Worm (Caenorhabditis elegans) whole organism, L1 larva: ENCODE data around the gene F18E9.1.

Experiments used
- C16A3.4 ChIP-seq: fragments of 150-350 bp; optimal IDR thresholded peaks from 2 replicates; lab custom pipeline; 2014; ENCODE audit warnings: missing biosample characterization, missing genetic modification characterization
- F16B12.6 ChIP-seq: fragments of 150-350 bp; optimal IDR thresholded peaks from 2 replicates; lab custom pipeline; 2014; ENCODE audit warnings: missing biosample characterization, missing genetic modification characterization
- Y116A8C.19 ChIP-seq: sonication (generic microtip); optimal IDR thresholded peaks from 2 replicates; lab custom pipeline; 2016; ENCODE audit warnings: missing compliant biosample characterization, missing genetic modification characterization, borderline replicate concordance
- aly-2 ChIP-seq: fragments of 150-350 bp; optimal IDR thresholded peaks from 2 replicates; lab custom pipeline; 2014; ENCODE audit warnings: missing biosample characterization, missing genetic modification characterization
- blmp-1 ChIP-seq: fragments of 150-350 bp; optimal IDR thresholded peaks from 2 replicates; lab custom pipeline; 2014; ENCODE audit warnings: missing biosample characterization, missing genetic modification characterization
- dsc-1 ChIP-seq: sonication (generic microtip); optimal IDR thresholded peaks from 2 replicates; lab custom pipeline; 2016; ENCODE audit warnings: mild to moderate bottlenecking, missing genetic modification characterization, missing compliant biosample characterization
- efl-1 ChIP-seq, 4 experiments: fragments of 150-350 bp; optimal IDR thresholded peaks in 3 of 4; peaks in 1 of 4; 1 replicate in 1 of 4; 2 replicates in 3 of 4; lab custom pipeline; 2014; ENCODE audit warnings: missing biosample characterization in 2 of 4, missing genetic modification characterization in 2 of 4, missing genetic modification reagents in 2 of 4
- egl-13 ChIP-seq: sonication (generic microtip); optimal IDR thresholded peaks from 2 replicates; lab custom pipeline; 2016; ENCODE audit warnings: missing genotype, missing genetic modification reagents, missing genetic modification characterization, missing compliant biosample characterization
- elt-2 ChIP-seq: sonication (generic microtip); optimal IDR thresholded peaks from 2 replicates; lab custom pipeline; 2016; ENCODE audit warnings: missing genetic modification characterization, mild to moderate bottlenecking, inconsistent platforms, missing compliant biosample characterization, missing genetic modification reagents
- elt-3 ChIP-seq, 6 experiments: fragments of 150-350 bp in 1 of 6; sonication (generic microtip); optimal IDR thresholded peaks; 2 replicates each; lab custom pipeline; 2017 to 2018; ENCODE audit warnings: missing biosample characterization in 6 of 6, missing genetic modification characterization in 6 of 6, inconsistent platforms in 1 of 6
- fkh-8 ChIP-seq: sonication (generic microtip); optimal IDR thresholded peaks from 2 replicates; lab custom pipeline; 2016; ENCODE audit warnings: mild to moderate bottlenecking, missing genetic modification characterization, missing compliant biosample characterization
- grh-1 ChIP-seq: fragments of 200-800 bp; sonication (Bioruptor generic); IDR thresholded peaks from 2 replicates; pipeline ENCODE4 v1.3.6; 2022; ENCODE audit warnings: missing genetic modification reagents, missing genetic modification characterization, missing compliant biosample characterization
- hlh-4 ChIP-seq: sonication (generic microtip); optimal IDR thresholded peaks from 2 replicates; lab custom pipeline; 2016; ENCODE audit warnings: mild to moderate bottlenecking, missing genetic modification characterization, missing compliant biosample characterization
- isw-1 ChIP-seq: fragments of 200-800 bp; sonication (Bioruptor generic); IDR thresholded peaks from 2 replicates; pipeline ENCODE4 v1.3.6; 2022; ENCODE audit warnings: missing genetic modification characterization, missing compliant biosample characterization
- lin-14 ChIP-seq: fragments of 200-800 bp; sonication (Bioruptor generic); optimal IDR thresholded peaks from 2 replicates; lab custom pipeline; 2018; ENCODE audit warnings: mild to moderate bottlenecking, missing genetic modification characterization, moderate library complexity, missing compliant biosample characterization
- lin-35 ChIP-seq, 2 experiments: fragments of 150-350 bp; optimal IDR thresholded peaks; 2 replicates each; lab custom pipeline; 2014; ENCODE audit warnings: missing biosample characterization in 2 of 2, missing genetic modification characterization in 2 of 2, missing genetic modification reagents in 2 of 2
- nhr-11 ChIP-seq: fragments of 150-350 bp; optimal IDR thresholded peaks from 2 replicates; lab custom pipeline; 2014; ENCODE audit warnings: missing biosample characterization, missing genetic modification characterization
- nhr-19 ChIP-seq: fragments of 200-800 bp; sonication (Bioruptor generic); conservative IDR thresholded peaks from 2 replicates; pipeline ENCODE4 v1.3.6; 2022; ENCODE audit warnings: missing genetic modification characterization, missing compliant biosample characterization
- nhr-47 ChIP-seq: sonication (generic microtip); optimal IDR thresholded peaks from 2 replicates; lab custom pipeline; 2016; ENCODE audit warnings: mild to moderate bottlenecking, missing genetic modification characterization, moderate library complexity, missing compliant biosample characterization
- nhr-71 ChIP-seq: sonication (generic microtip); optimal IDR thresholded peaks from 2 replicates; lab custom pipeline; 2016; ENCODE audit warnings: mild to moderate bottlenecking, missing genetic modification characterization, moderate library complexity, missing compliant biosample characterization
- nhr-85 ChIP-seq: sonication (generic microtip); peaks from one replicate; lab custom pipeline; 2016; ENCODE audit warnings: missing genetic modification characterization, inconsistent platforms, missing compliant biosample characterization
- nhr-90 ChIP-seq: sonication (generic microtip); optimal IDR thresholded peaks from 2 replicates; lab custom pipeline; 2016; ENCODE audit warnings: mild to moderate bottlenecking, missing genetic modification characterization, missing compliant biosample characterization; ENCODE audit not compliant: poor library complexity
- rnt-1 ChIP-seq: sonication (generic microtip); optimal IDR thresholded peaks from 2 replicates; lab custom pipeline; 2016; ENCODE audit warnings: mild to moderate bottlenecking, missing genetic modification characterization, moderate library complexity, missing compliant biosample characterization
- snu-23 ChIP-seq: sonication (generic microtip); optimal IDR thresholded peaks from 2 replicates; lab custom pipeline; 2016; ENCODE audit warnings: missing genetic modification characterization, missing compliant biosample characterization
- sox-4 ChIP-seq: sonication (generic microtip); optimal IDR thresholded peaks from 2 replicates; lab custom pipeline; 2016; ENCODE audit warnings: missing genetic modification characterization, missing compliant biosample characterization
- unc-30 ChIP-seq: sonication (generic microtip); optimal IDR thresholded peaks from 2 replicates; lab custom pipeline; 2017; ENCODE audit warnings: missing biosample characterization, missing genetic modification characterization
- unc-62 ChIP-seq: fragments of 150-350 bp; optimal IDR thresholded peaks from 2 replicates; lab custom pipeline; 2014; ENCODE audit warnings: missing biosample characterization, missing genetic modification reagents, missing genetic modification characterization
- unc-98 ChIP-seq: fragments of 200-800 bp; sonication (Bioruptor generic); IDR thresholded peaks from 2 replicates; pipeline ENCODE4 v1.3.6; 2022; ENCODE audit warnings: missing genetic modification characterization, missing compliant biosample characterization
- vab-15 ChIP-seq: sonication (generic microtip); optimal IDR thresholded peaks from 2 replicates; lab custom pipeline; 2017; ENCODE audit warnings: missing genotype, mild to moderate bottlenecking, missing genetic modification characterization, missing compliant biosample characterization
- zag-1 ChIP-seq: fragments of 150-350 bp; optimal IDR thresholded peaks from 2 replicates; lab custom pipeline; 2014; ENCODE audit warnings: missing biosample characterization, missing genetic modification characterization

F18E9.1 gene

ce11 chrX:8566521-8567032 is 34.8 kb upstream of the F18E9.1 start:
- TF ChIP-seq nhr-47 (peak; percentile 56), isw-1 (no peak), nhr-85 (tag; lab: Kevin White, UChicago) (peak; percentile 13), nhr-11 (tag; lab: Kevin White, UChicago) (peak; percentile 42), lin-35 (GFP tag; optimal IDR thresholded peaks at IDR 0.05; lab: Kevin White, UChicago) (no peak), Y116A8C.19 (tag; lab: Kevin White, UChicago) (no peak), nhr-71 (tag; lab: Kevin White, UChicago) (peak; percentile 54), fkh-8 (tag; lab: Kevin White, UChicago) (peak; percentile 77), hlh-4 (peak; percentile 55), sox-4 (tag; lab: Kevin White, UChicago) (peak; percentile 39), nhr-19 (GFP tag; lab: Robert Waterston, UW) (no peak)

ce11 chrX:8567166-8567565 is 34.2 kb upstream of the F18E9.1 start:
- TF ChIP-seq grh-1 (GFP tag; lab: Robert Waterston, UW) (no peak), blmp-1 (tag; lab: Kevin White, UChicago) (peak; percentile 32), elt-3 (tag; optimal IDR thresholded peaks at IDR 0.05; lab: Kevin White, UChicago) (peak in 3 of 6 experiments; percentile 2 to 12 (median 10)), lin-14 (GFP tag; lab: Kevin White, UChicago) (peak; percentile 24), nhr-85 (tag; lab: Kevin White, UChicago) (peak; percentile 40)
- TF ChIP-seq, all 84 proteins: peak for 4

DNA sequence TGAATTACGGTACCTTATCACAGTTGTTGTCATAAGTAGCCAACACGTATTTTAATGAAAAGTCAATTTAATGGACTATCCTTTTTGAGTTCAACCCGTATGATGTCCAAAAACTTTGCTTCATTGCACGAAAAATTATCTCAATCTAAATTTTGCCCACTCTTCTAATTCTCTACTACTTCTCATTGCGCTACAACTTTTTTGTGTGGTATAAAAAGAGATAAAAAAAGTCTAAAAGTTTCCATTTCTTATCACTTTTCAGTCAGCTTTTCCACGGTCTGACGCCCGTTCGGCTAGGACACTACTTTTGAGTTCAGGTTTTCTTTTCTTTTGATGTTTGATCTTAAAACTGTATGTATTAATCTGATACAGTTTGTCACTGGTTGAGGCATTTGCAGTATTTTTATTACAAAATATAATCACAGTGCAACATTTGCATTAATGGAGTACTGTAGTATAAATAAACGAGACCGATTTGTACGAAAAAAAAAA is 33.5 kb upstream of the F18E9.1 start:
- no peak for TF ChIP-seq unc-30
- no peak for TF ChIP-seq efl-1 (optimal IDR thresholded peaks at IDR 0.05; lab: Kevin White, UChicago)
- TF ChIP-seq efl-1 (GFP tag; optimal IDR thresholded peaks at IDR 0.05 in 1 of 2; lab: Kevin White, UChicago), result peak in 1 of 2 experiments; percentile 55

DNA sequence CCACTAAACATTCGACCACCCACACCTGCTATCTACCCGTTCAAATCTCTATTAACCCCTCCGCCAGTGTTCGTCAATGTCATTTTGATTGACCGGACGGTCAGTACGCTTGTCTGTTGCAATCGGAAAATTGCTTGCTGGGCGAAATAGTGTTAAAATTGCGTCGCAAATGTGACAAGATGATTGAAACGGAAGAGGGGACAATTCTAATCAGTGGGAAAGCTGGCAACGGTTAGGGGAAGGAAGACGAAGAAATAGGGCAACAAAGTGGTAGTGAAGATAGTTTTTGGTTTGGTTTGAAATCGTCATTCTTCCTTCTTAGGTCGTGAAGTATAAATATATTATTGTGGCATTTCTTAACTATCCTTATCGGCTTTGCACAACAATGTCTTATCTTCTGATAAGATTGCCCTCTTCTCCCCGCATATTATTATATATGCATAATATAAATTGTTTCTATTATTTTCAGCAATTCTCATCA is 32.9 kb upstream of the F18E9.1 start:
- TF ChIP-seq F16B12.6 (tag; lab: Kevin White, UChicago) (no peak), egl-13 (no peak), vab-15 (no peak), efl-1 (optimal IDR thresholded peaks at IDR 0.05; lab: Kevin White, UChicago) (no peak), efl-1 (GFP tag; optimal IDR thresholded peaks at IDR 0.05 in 1 of 2; lab: Kevin White, UChicago) (peak in 1 of 2 experiments; percentile 4), nhr-90 (tag; lab: Kevin White, UChicago) (no peak), blmp-1 (tag; lab: Kevin White, UChicago) (peak; percentile 30), zag-1 (tag; lab: Kevin White, UChicago) (no peak), C16A3.4 (tag; lab: Kevin White, UChicago) (no peak), elt-2 (tag; lab: Kevin White, UChicago) (peak; percentile 86)

ce11 chrX:8569159-8569558 is 32.2 kb upstream of the F18E9.1 start:
- TF ChIP-seq dsc-1 (tag; lab: Kevin White, UChicago) (peak; percentile 5), blmp-1 (tag; lab: Kevin White, UChicago) (peak; percentile 10), rnt-1 (peak; percentile 43), aly-2 (no peak), lin-14 (GFP tag; lab: Kevin White, UChicago) (peak; percentile 59), unc-98 (no peak), snu-23 (peak; percentile 14), nhr-47 (peak; percentile 5), nhr-71 (tag; lab: Kevin White, UChicago) (peak; percentile 19), efl-1 (optimal IDR thresholded peaks at IDR 0.05; lab: Kevin White, UChicago) (no peak), efl-1 (GFP tag; optimal IDR thresholded peaks at IDR 0.05 in 1 of 2; lab: Kevin White, UChicago) (peak in 1 of 2 experiments; percentile 88)

DNA sequence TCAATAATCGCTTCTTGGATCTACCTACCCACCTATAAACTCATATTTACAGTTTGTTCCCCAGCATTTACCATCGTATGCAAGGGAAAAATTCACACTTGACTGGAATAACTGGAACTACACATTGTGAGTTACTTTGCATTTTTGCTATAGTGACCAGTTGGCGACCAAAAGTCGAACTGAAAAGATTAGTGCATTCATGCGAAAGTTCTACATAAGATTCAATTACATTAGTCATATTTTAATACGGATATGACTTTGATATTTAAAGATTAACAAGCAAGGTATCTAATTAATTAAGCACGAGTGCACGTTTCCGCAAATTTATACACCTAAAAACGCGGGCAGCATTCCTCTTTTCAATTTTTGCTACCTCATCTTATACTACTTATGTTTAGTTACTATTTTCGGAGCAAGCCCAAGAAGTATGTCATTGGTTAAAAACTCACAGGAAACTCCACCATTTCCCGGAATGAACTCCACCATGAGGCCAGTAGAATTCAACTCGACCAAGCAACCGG is 30.3 kb upstream of the F18E9.1 start, which contains the start of gene jmjd-3.1:
jmjd-3.1 (plus strand) TSS at position 51 of the 521 bp plus-strand sequence.
- no peak for TF ChIP-seq zag-1 (tag; lab: Kevin White, UChicago)
- TF ChIP-seq dsc-1 (tag; lab: Kevin White, UChicago), result peak; percentile 89
- peak; percentile 7 for TF ChIP-seq fkh-8 (tag; lab: Kevin White, UChicago)
- TF ChIP-seq nhr-71 (tag; lab: Kevin White, UChicago), result peak; percentile 16
- TF ChIP-seq sox-4 (tag; lab: Kevin White, UChicago), result peak; percentile 6
- TF ChIP-seq unc-62, result no peak
- peak; percentile 38 for TF ChIP-seq nhr-47
